Worm (Caenorhabditis elegans) whole organism, early embryonic: ENCODE data around the gene Y57G11C.1130.

Experiments used
- B0310.2 ChIP-seq: sonication (generic microtip); optimal IDR thresholded peaks from 2 replicates; lab custom pipeline; 2016; ENCODE audit warnings: mild to moderate bottlenecking, missing genetic modification characterization, missing compliant biosample characterization
- F13C5.2 ChIP-seq: sonication (generic microtip); optimal IDR thresholded peaks from 2 replicates; lab custom pipeline; 2017; ENCODE audit warnings: mild to moderate bottlenecking, missing genetic modification characterization, inconsistent platforms, missing compliant biosample characterization
- aly-1 ChIP-seq: sonication (generic microtip); optimal IDR thresholded peaks from 2 replicates; lab custom pipeline; 2016; ENCODE audit warnings: missing genetic modification characterization, missing compliant biosample characterization
- ama-1 ChIP-seq: fragments of 150-350 bp; optimal IDR thresholded peaks from 2 replicates; lab custom pipeline; 2014
- ceh-13 ChIP-seq: fragments of 200-800 bp; sonication (Bioruptor generic); optimal IDR thresholded peaks from 2 replicates; lab custom pipeline; 2018; ENCODE audit warnings: mild to moderate bottlenecking, missing genetic modification characterization, missing compliant biosample characterization
- ceh-36 ChIP-seq: sonication (generic microtip); optimal IDR thresholded peaks from 2 replicates; lab custom pipeline; 2016; ENCODE audit warnings: missing genetic modification characterization, inconsistent platforms, missing compliant biosample characterization
- hmbx-1 ChIP-seq: sonication (generic microtip); optimal IDR thresholded peaks from 2 replicates; lab custom pipeline; 2016; ENCODE audit warnings: mild to moderate bottlenecking, missing genetic modification characterization, missing compliant biosample characterization
- hnd-1 ChIP-seq: sonication (generic microtip); optimal IDR thresholded peaks from 2 replicates; lab custom pipeline; 2016; ENCODE audit warnings: missing genetic modification characterization, missing compliant biosample characterization
- pes-1 ChIP-seq: fragments of 200-800 bp; sonication (Bioruptor generic); IDR thresholded peaks from 2 replicates; pipeline ENCODE4 v1.3.6; 2022; ENCODE audit warnings: missing genetic modification reagents, missing genetic modification characterization, missing compliant biosample characterization
- scrt-1 ChIP-seq: fragments of 200-800 bp; sonication (Bioruptor generic); IDR thresholded peaks from 2 replicates; pipeline ENCODE4 v1.3.6; 2022; ENCODE audit warnings: missing genetic modification characterization, missing compliant biosample characterization
- sea-1 ChIP-seq: fragments of 200-800 bp; sonication (Bioruptor generic); conservative IDR thresholded peaks from 2 replicates; pipeline ENCODE4 v1.3.6; 2022; ENCODE audit warnings: missing genetic modification characterization, missing compliant biosample characterization
- tbx-37 ChIP-seq: fragments of 200-800 bp; sonication (Bioruptor generic); conservative IDR thresholded peaks from 2 replicates; pipeline ENCODE4 v1.3.6; 2022; ENCODE audit warnings: missing genetic modification reagents, missing genetic modification characterization, missing compliant biosample characterization
- tra-4 ChIP-seq: sonication (generic microtip); optimal IDR thresholded peaks from 2 replicates; lab custom pipeline; 2017; ENCODE audit warnings: missing genetic modification characterization, missing compliant biosample characterization

DNA sequence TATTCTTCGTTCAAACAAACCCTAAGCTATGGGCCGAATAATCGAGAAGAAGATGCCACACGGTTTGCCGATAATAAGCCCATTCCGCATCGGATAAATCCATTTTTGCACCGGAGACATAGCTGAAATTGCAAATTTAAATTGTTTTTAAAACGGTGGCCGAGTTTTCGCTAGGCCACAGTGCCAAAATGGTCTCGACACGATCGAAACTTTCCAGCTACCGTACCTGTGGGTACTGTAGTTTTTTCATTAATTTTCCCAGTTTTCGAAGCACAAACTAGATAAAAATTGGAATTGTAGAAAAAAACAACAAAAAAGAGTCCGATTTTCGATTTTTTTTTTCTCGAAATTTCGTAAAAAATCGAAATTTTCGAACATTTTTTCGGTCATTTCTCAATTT, 45.9 kb downstream of the Y57G11C.1130 start:
- TF ChIP-seq scrt-1 (GFP tag; lab: Robert Waterston, UW) (no peak), ama-1 (lab: Kevin White, UChicago) (no peak), hnd-1 (tag; lab: Kevin White, UChicago) (no peak), aly-1 (no peak), hmbx-1 (tag; lab: Kevin White, UChicago) (no peak), tra-4 (tag; lab: Kevin White, UChicago) (no peak), ceh-36 (tag; lab: Kevin White, UChicago) (no peak), ceh-13 (GFP tag; lab: Kevin White, UChicago) (no peak), sea-1 (GFP tag; lab: Robert Waterston, UW) (no peak), F13C5.2 (tag; lab: Kevin White, UChicago) (no peak), tbx-37 (GFP tag; lab: Robert Waterston, UW) (no peak), pes-1 (no peak), B0310.2 (tag; lab: Kevin White, UChicago) (no peak)
